Worm (Caenorhabditis elegans): Measurements from ENCODE around the gene ZC204.12.

ce11 chrII:1651804-1652203 is 5.3 kb downstream of the ZC204.12 start, which contains the start of gene fbxb-16:
- no peak for TF ChIP-seq egl-27 (tag; optimal IDR thresholded peaks at IDR 0.05)
- no peak for TF ChIP-seq lin-15B (tag; optimal IDR thresholded peaks at IDR 0.05)
- no peak for TF ChIP-seq mxl-3 (GFP tag; optimal IDR thresholded peaks at IDR 0.05)
- no peak for TF ChIP-seq gei-8 (GFP tag; optimal IDR thresholded peaks at IDR 0.05)
- no peak for TF ChIP-seq daf-12 (tag; optimal IDR thresholded peaks at IDR 0.05)
- TF ChIP-seq mdl-1 (tag; optimal IDR thresholded peaks at IDR 0.05) = no peak
- TF ChIP-seq lin-1 (GFP tag; IDR thresholded peaks at IDR 0.05) = no peak
- TF ChIP-seq ztf-11 (tag; optimal IDR thresholded peaks at IDR 0.05) = no peak
- TF ChIP-seq lin-39 (tag; optimal IDR thresholded peaks at IDR 0.05) = no peak
- TF ChIP-seq zag-1 (tag; optimal IDR thresholded peaks at IDR 0.05) = no peak
